Fruit fly (Drosophila melanogaster): ENCODE results near the gene Slbp.

Gene Slbp

DNA sequence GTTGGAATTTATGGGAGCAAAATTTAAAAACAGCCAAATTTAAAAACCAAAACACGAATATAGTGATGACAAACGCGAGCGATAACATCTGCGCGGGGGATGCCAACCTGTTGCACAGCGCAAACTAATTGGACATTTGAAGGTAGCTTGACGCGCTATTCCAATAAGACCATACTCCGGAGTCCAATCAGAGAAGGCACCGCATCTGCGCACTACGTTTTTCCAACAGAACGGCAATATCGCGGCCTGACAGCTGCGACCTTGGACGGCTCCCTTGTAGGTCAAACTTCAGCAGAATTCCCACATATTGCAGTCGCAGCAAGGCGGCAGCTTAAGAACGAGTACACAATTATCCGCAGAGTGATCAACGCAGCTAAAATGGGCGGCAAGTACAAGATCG is 5.0 kb downstream of the Slbp start, which contains the start of the genes CG11882 and Pglym78 (continued):
- TF ChIP-seq CG18764 (GFP tag; optimal IDR thresholded peaks at IDR 0.05) (peak; percentile 25), Gsc (GFP tag; IDR thresholded peaks at IDR 0.05) (no peak), Bdp1 (GFP tag; optimal IDR thresholded peaks at IDR 0.05) (peak; percentile 20), CG30020 (tag; optimal IDR thresholded peaks at IDR 0.05) (no peak), p53 (GFP tag; optimal IDR thresholded peaks at IDR 0.05) (peak; percentile 41), Dad (GFP tag; optimal IDR thresholded peaks at IDR 0.05) (peak; percentile 48), Lpt (GFP tag; optimal IDR thresholded peaks at IDR 0.05) (no peak), CG14441 (GFP tag; IDR thresholded peaks at IDR 0.05) (no peak), trh (GFP tag; optimal IDR thresholded peaks at IDR 0.05) (no peak), CG11504 (tag; optimal IDR thresholded peaks at IDR 0.05) (no peak), pros (GFP tag; optimal IDR thresholded peaks at IDR 0.05) (peak; percentile 3), mirr (GFP tag; optimal IDR thresholded peaks at IDR 0.05) (peak; percentile 34), CG4820 (GFP tag; optimal IDR thresholded peaks at IDR 0.05) (no peak), CG16779 (GFP tag; IDR thresholded peaks at IDR 0.05) (no peak), CG33213 (GFP tag; optimal IDR thresholded peaks at IDR 0.05) (peak; percentile 60), Atf3 (GFP tag; optimal IDR thresholded peaks at IDR 0.05) (no peak), CG1792 (GFP tag; optimal IDR thresholded peaks at IDR 0.05) (no peak), B-H1 (GFP tag; IDR thresholded peaks at IDR 0.05) (no peak), CG6654 (GFP tag; optimal IDR thresholded peaks at IDR 0.05) (no peak), Hand (GFP tag; optimal IDR thresholded peaks at IDR 0.05) (no peak), ttk (GFP tag; IDR thresholded peaks at IDR 0.05) (peak; percentile 64), CG12104 (GFP tag; optimal IDR thresholded peaks at IDR 0.05) (no peak), maf-S (GFP tag; optimal IDR thresholded peaks at IDR 0.05) (no peak), al (GFP tag; IDR thresholded peaks at IDR 0.05) (peak; percentile 51), Myb (GFP tag; optimal IDR thresholded peaks at IDR 0.05) (peak; percentile 86), Blimp-1 (GFP tag; optimal IDR thresholded peaks at IDR 0.05) (no peak), CG12219 (GFP tag; optimal IDR thresholded peaks at IDR 0.05) (no peak), CG16813 (GFP tag; IDR thresholded peaks at IDR 0.05; ENCODE audit: partially characterized antibody) (no peak), CG11247 (GFP tag; IDR thresholded peaks at IDR 0.05) (peak; percentile 48; the same call in 1 of the 2 replicates), sisA (GFP tag; IDR thresholded peaks at IDR 0.05) (peak; percentile 56), usp (GFP tag; optimal IDR thresholded peaks at IDR 0.05) (no peak), Meics (GFP tag; optimal IDR thresholded peaks at IDR 0.05) (peak; percentile 6), ase (GFP tag; IDR thresholded peaks at IDR 0.05) (peak; percentile 53; the same call in 1 of the 3 replicates), CG12769 (tag; optimal IDR thresholded peaks at IDR 0.05) (no peak), sim (GFP tag; IDR thresholded peaks at IDR 0.05) (no peak), ci (GFP tag; IDR thresholded peaks at IDR 0.05) (peak; percentile 83), CG6689 (GFP tag; IDR thresholded peaks at IDR 0.05) (peak; percentile 22; the same call in 1 of the 2 replicates), pum (GFP tag; optimal IDR thresholded peaks at IDR 0.05) (peak; percentile 65), ind (GFP tag; optimal IDR thresholded peaks at IDR 0.05) (no peak), dpn (GFP tag; optimal IDR thresholded peaks at IDR 0.05) (peak; percentile 55 to 58), fd64A (GFP tag; optimal IDR thresholded peaks at IDR 0.05) (no peak), CoRest (tag; optimal IDR thresholded peaks at IDR 0.05) (peak; percentile 55), Lim3 (GFP tag; IDR thresholded peaks at IDR 0.05) (no peak), Hmr (GFP tag; optimal IDR thresholded peaks at IDR 0.05) (peak; percentile 73), dm (GFP tag; optimal IDR thresholded peaks at IDR 0.05) (peak; percentile 51), trem (tag; optimal IDR thresholded peaks at IDR 0.05) (peak; percentile 98), CG7963 (GFP tag; IDR thresholded peaks at IDR 0.05; ENCODE audit: partially characterized antibody) (no peak), CG6175 (GFP tag; IDR thresholded peaks at IDR 0.05) (no peak), dysf (GFP tag; IDR thresholded peaks at IDR 0.05) (no peak), stwl (tag; optimal IDR thresholded peaks at IDR 0.05) (peak; percentile 90), cad (GFP tag; optimal IDR thresholded peaks at IDR 0.05) (no peak), repo (GFP tag; optimal IDR thresholded peaks at IDR 0.05) (no peak), CG2116 (GFP tag; optimal IDR thresholded peaks at IDR 0.05) (peak; percentile 74)

All from whole organism, embryonic.